Fruit fly (Drosophila melanogaster): ENCODE measurements around the gene Rab14.

Rab14 gene

dm6 chr2L:14348602-14349001 lies 6.3 kb upstream of the Rab14 start, which contains the start of gene mTTF:
mTTF (minus strand) TSS chr2L:14348790.
- TF ChIP-seq psq (optimal IDR thresholded peaks at IDR 0.05) (no peak), ttk (optimal IDR thresholded peaks at IDR 0.05) (no peak), h (optimal IDR thresholded peaks at IDR 0.05) (no peak), Myc (optimal IDR thresholded peaks at IDR 0.05) (no peak), Sin3A (optimal IDR thresholded peaks at IDR 0.05) (no peak)

dm6 chr2L:14350587-14350986 lies 4.4 kb upstream of the Rab14 start:
- no peak for TF ChIP-seq Sin3A (optimal IDR thresholded peaks at IDR 0.05)

- TF ChIP-seq Sin3A (optimal IDR thresholded peaks at IDR 0.05) (no peak), Myc (optimal IDR thresholded peaks at IDR 0.05) (no peak)
Observed at dm6 chr2L:14351441-14352127, 3.4 kb upstream of the Rab14 start, which contains the start of gene CG43052. CG43052 (plus strand) TSS chr2L:14352077.

- TF ChIP-seq Myc (optimal IDR thresholded peaks at IDR 0.05) (no peak), Sin3A (optimal IDR thresholded peaks at IDR 0.05) (no peak), insv (optimal IDR thresholded peaks at IDR 0.05) (no peak), ttk (optimal IDR thresholded peaks at IDR 0.05) (no peak), psq (optimal IDR thresholded peaks at IDR 0.05) (no peak)
Observed at dm6 chr2L:14355852-14356174, 868 bp downstream of the Rab14 start.

dm6 chr2L:14356279-14356678 lies 1.3 kb downstream of the Rab14 start:
- TF ChIP-seq Sin3A (optimal IDR thresholded peaks at IDR 0.05), result no peak
- no peak for TF ChIP-seq ttk (optimal IDR thresholded peaks at IDR 0.05)
- no peak for TF ChIP-seq h (optimal IDR thresholded peaks at IDR 0.05)
- no peak for TF ChIP-seq psq (optimal IDR thresholded peaks at IDR 0.05)
- TF ChIP-seq Myc (optimal IDR thresholded peaks at IDR 0.05), result no peak
- no peak for TF ChIP-seq insv (optimal IDR thresholded peaks at IDR 0.05)

- TF ChIP-seq h (optimal IDR thresholded peaks at IDR 0.05) (no peak), psq (optimal IDR thresholded peaks at IDR 0.05) (no peak), Sin3A (optimal IDR thresholded peaks at IDR 0.05) (no peak), insv (optimal IDR thresholded peaks at IDR 0.05) (no peak), Myc (optimal IDR thresholded peaks at IDR 0.05) (no peak), ttk (optimal IDR thresholded peaks at IDR 0.05) (no peak)
Observed at dm6 chr2L:14356793-14357372, 1.9 kb downstream of the Rab14 start.

dm6 chr2L:14358780-14359462 lies 4.0 kb downstream of the Rab14 start, which contains the start of gene Pgant35A:
Pgant35A (plus strand) TSS chr2L:14359252.
- TF ChIP-seq ttk (optimal IDR thresholded peaks at IDR 0.05) (no peak), psq (optimal IDR thresholded peaks at IDR 0.05) (no peak)

dm6 chr2L:14361281-14361680 lies 6.3 kb downstream of the Rab14 start:
- TF ChIP-seq h (optimal IDR thresholded peaks at IDR 0.05) (no peak), Sin3A (optimal IDR thresholded peaks at IDR 0.05) (no peak), Myc (optimal IDR thresholded peaks at IDR 0.05) (no peak), psq (optimal IDR thresholded peaks at IDR 0.05) (no peak), insv (optimal IDR thresholded peaks at IDR 0.05) (no peak), ttk (optimal IDR thresholded peaks at IDR 0.05) (no peak)

dm6 chr2L:14361736-14362180 lies 6.8 kb downstream of the Rab14 start, which contains the start of gene spel1:
spel1 (plus strand) TSS chr2L:14362069.
- TF ChIP-seq Myc (optimal IDR thresholded peaks at IDR 0.05) (no peak), h (optimal IDR thresholded peaks at IDR 0.05) (no peak), psq (optimal IDR thresholded peaks at IDR 0.05) (no peak), ttk (optimal IDR thresholded peaks at IDR 0.05) (no peak), insv (optimal IDR thresholded peaks at IDR 0.05) (no peak), Sin3A (optimal IDR thresholded peaks at IDR 0.05) (no peak)

- TF ChIP-seq insv (optimal IDR thresholded peaks at IDR 0.05) (no peak), h (optimal IDR thresholded peaks at IDR 0.05) (no peak), Myc (optimal IDR thresholded peaks at IDR 0.05) (no peak), ttk (optimal IDR thresholded peaks at IDR 0.05) (no peak), psq (optimal IDR thresholded peaks at IDR 0.05) (no peak), Sin3A (optimal IDR thresholded peaks at IDR 0.05) (no peak)
Observed at dm6 chr2L:14366590-14367273, 11.8 kb downstream of the Rab14 start.

dm6 chr2L:14367274-14367669 lies 12.3 kb downstream of the Rab14 start:
- TF ChIP-seq Sin3A (optimal IDR thresholded peaks at IDR 0.05), result no peak
- TF ChIP-seq insv (optimal IDR thresholded peaks at IDR 0.05), result no peak
- no peak for TF ChIP-seq h (optimal IDR thresholded peaks at IDR 0.05)
- no peak for TF ChIP-seq Myc (optimal IDR thresholded peaks at IDR 0.05)
- TF ChIP-seq psq (optimal IDR thresholded peaks at IDR 0.05), result no peak
- no peak for TF ChIP-seq ttk (optimal IDR thresholded peaks at IDR 0.05)

- TF ChIP-seq psq (optimal IDR thresholded peaks at IDR 0.05), result no peak
- no peak for TF ChIP-seq h (optimal IDR thresholded peaks at IDR 0.05)
- TF ChIP-seq Sin3A (optimal IDR thresholded peaks at IDR 0.05), result no peak
- TF ChIP-seq insv (optimal IDR thresholded peaks at IDR 0.05), result no peak
- no peak for TF ChIP-seq ttk (optimal IDR thresholded peaks at IDR 0.05)
- TF ChIP-seq Myc (optimal IDR thresholded peaks at IDR 0.05), result no peak
Observed at dm6 chr2L:14368833-14369232, 13.9 kb downstream of the Rab14 start.

Data from Kc167 (cell line).